Worm (Caenorhabditis elegans) whole organism, L3 larva: ENCODE measurements around the gene hacd-1.

Experiments
- R02D3.7 ChIP-seq: fragments of 150-350 bp; optimal IDR thresholded peaks from 2 replicates; lab custom pipeline; 2014; ENCODE audit warnings: missing biosample characterization, missing genetic modification characterization
- egl-27 ChIP-seq: sonication (generic microtip); optimal IDR thresholded peaks from 4 replicates; lab custom pipeline; 2017; ENCODE audit warnings: missing biosample characterization, missing genetic modification reagents, missing genetic modification characterization
- fos-1 ChIP-seq: fragments of 150-350 bp; optimal IDR thresholded peaks from 2 replicates; lab custom pipeline; 2014; ENCODE audit warnings: missing biosample characterization, missing genetic modification characterization
- jun-1 ChIP-seq: fragments of 150-350 bp; optimal IDR thresholded peaks from 2 replicates; lab custom pipeline; 2014; ENCODE audit warnings: missing biosample characterization, missing genetic modification reagents, missing genetic modification characterization
- nfya-1 ChIP-seq: sonication (generic microtip); optimal IDR thresholded peaks from 2 replicates; lab custom pipeline; 2017; ENCODE audit warnings: missing genetic modification characterization, mild to moderate bottlenecking, missing compliant biosample characterization, antibody characterized with exemption, moderate library complexity; ENCODE audit not compliant: insufficient read depth
- nhr-77 ChIP-seq: fragments of 150-350 bp; optimal IDR thresholded peaks from 2 replicates; lab custom pipeline; 2014; ENCODE audit warnings: missing biosample characterization, missing genetic modification characterization
- pha-4 ChIP-seq: fragments of 150-350 bp; optimal IDR thresholded peaks from 2 replicates; lab custom pipeline; 2014; ENCODE audit warnings: missing biosample characterization, missing genetic modification reagents, missing genetic modification characterization
- pqm-1 ChIP-seq: fragments of 150-350 bp; optimal IDR thresholded peaks from 2 replicates; lab custom pipeline; 2017; ENCODE audit warnings: missing biosample characterization, missing genetic modification characterization, inconsistent platforms
- tbx-2 ChIP-seq: sonication (generic microtip); optimal IDR thresholded peaks from 2 replicates; lab custom pipeline; 2016; ENCODE audit warnings: mild to moderate bottlenecking, missing genetic modification characterization, missing compliant biosample characterization
- unc-39 ChIP-seq: sonication (generic microtip); optimal IDR thresholded peaks from 4 replicates; lab custom pipeline; 2017; ENCODE audit warnings: missing biosample characterization, missing genetic modification characterization
- unc-62 ChIP-seq: fragments of 150-350 bp; sonication (generic microtip); optimal IDR thresholded peaks from 4 replicates; lab custom pipeline; 2014; ENCODE audit warnings: missing biosample characterization, missing genetic modification reagents, missing genetic modification characterization

DNA sequence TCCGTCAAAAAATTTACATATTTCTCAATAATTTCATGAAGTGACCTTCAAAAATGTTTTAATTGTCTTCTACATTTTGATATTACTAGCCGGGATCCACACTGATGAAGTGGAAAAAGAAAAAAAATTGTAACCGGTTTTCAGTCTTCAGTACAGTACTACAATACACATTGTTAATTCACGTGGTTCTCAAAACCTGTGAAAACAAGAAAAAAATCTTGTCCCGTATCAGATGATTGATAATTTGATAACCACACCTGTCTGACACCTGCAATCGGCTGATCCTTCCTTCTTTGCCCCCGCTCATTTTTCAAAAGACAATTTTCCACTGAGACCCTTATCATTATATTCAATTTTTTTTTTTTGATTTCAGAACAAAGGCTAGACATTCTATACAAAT is 21.3 kb upstream of the hacd-1 start, which contains the start of gene R09B5.11:
- TF ChIP-seq nfya-1 (tag; lab: Kevin White, UChicago) = no peak
- TF ChIP-seq tbx-2 (tag; lab: Kevin White, UChicago) = no peak
- TF ChIP-seq unc-39 (tag; lab: Kevin White, UChicago) = no peak
- no peak for TF ChIP-seq pqm-1 (tag; lab: Kevin White, UChicago)
- TF ChIP-seq egl-27 (tag; lab: Kevin White, UChicago) = no peak
- TF ChIP-seq nhr-77 (tag; lab: Kevin White, UChicago) = no peak
- TF ChIP-seq fos-1 = no peak
- no peak for TF ChIP-seq pha-4
- TF ChIP-seq R02D3.7 (tag; lab: Kevin White, UChicago) = no peak
- no peak for TF ChIP-seq unc-62
- no peak for TF ChIP-seq jun-1 (tag; lab: Kevin White, UChicago)
